Worm (Caenorhabditis elegans) whole organism, L4 larva: ENCODE data around the gene Y17G9B.5.

Experiments
- ama-1 ChIP-seq: fragments of 150-350 bp; optimal IDR thresholded peaks from 2 replicates; lab custom pipeline; 2014; ENCODE audit warnings: inconsistent platforms, mixed read lengths
- egl-27 ChIP-seq: sonication (generic microtip); optimal IDR thresholded peaks from 3 replicates; lab custom pipeline; 2017; ENCODE audit warnings: missing biosample characterization, missing genetic modification reagents, missing genetic modification characterization
- hlh-30 ChIP-seq: sonication (generic microtip); optimal IDR thresholded peaks from 2 replicates; lab custom pipeline; 2017; ENCODE audit warnings: antibody characterized with exemption, mild to moderate bottlenecking, missing genetic modification characterization, missing compliant biosample characterization; ENCODE audit not compliant: insufficient read depth
- lim-7 ChIP-seq: fragments of 200-800 bp; sonication (Bioruptor generic); IDR thresholded peaks from 2 replicates; pipeline ENCODE4 v1.3.6; 2022; ENCODE audit warnings: missing genetic modification characterization, missing compliant biosample characterization
- lin-13 ChIP-seq: fragments of 150-350 bp; optimal IDR thresholded peaks from 2 replicates; lab custom pipeline; 2014; ENCODE audit warnings: missing biosample characterization, missing genetic modification reagents, missing genetic modification characterization
- nhr-76 ChIP-seq: fragments of 150-350 bp; optimal IDR thresholded peaks from 2 replicates; lab custom pipeline; 2014; ENCODE audit warnings: missing biosample characterization, missing genetic modification characterization
- sdz-12 ChIP-seq: fragments of 200-800 bp; sonication (Bioruptor generic); optimal IDR thresholded peaks from 2 replicates; lab custom pipeline; 2018; ENCODE audit warnings: mild to moderate bottlenecking, missing genetic modification characterization, missing compliant biosample characterization
- zag-1 ChIP-seq: fragments of 150-350 bp; optimal IDR thresholded peaks from 2 replicates; lab custom pipeline; 2014; ENCODE audit warnings: missing biosample characterization, missing genetic modification characterization

ce11 chrIV:4758659-4759058, 8.6 kb downstream of the Y17G9B.5 start, which contains the start of gene Y17G9B.8:
- TF ChIP-seq ama-1 (lab: Kevin White, UChicago) (no peak), sdz-12 (GFP tag; lab: Kevin White, UChicago) (no peak), lin-13 (GFP tag; lab: Kevin White, UChicago) (no peak), hlh-30 (tag; lab: Kevin White, UChicago) (no peak), zag-1 (tag; lab: Kevin White, UChicago) (no peak), lim-7 (no peak), nhr-76 (tag; lab: Kevin White, UChicago) (no peak), egl-27 (tag; lab: Kevin White, UChicago) (no peak)
